Fruit fly (Drosophila melanogaster) whole organism, prepupa: Measurements from ENCODE around the gene CG33795.
A peak's percentile ranks its signal among the peaks of the same experiment; 100 is the strongest.

Experiments
- CG10631 ChIP-seq: fragments of 200-800 bp; sonication (Bioruptor generic); optimal IDR thresholded peaks from 2 replicates; lab custom pipeline; 2016; ENCODE audit warnings: missing biosample characterization, missing genetic modification characterization
- CG10669 ChIP-seq: fragments of 200-800 bp; sonication (Bioruptor generic); optimal IDR thresholded peaks from 3 replicates; lab custom pipeline; 2018; ENCODE audit warnings: missing biosample characterization, mild to moderate bottlenecking, missing genetic modification characterization, moderate library complexity
- CG11902 ChIP-seq: fragments of 200-800 bp; sonication (Bioruptor generic); optimal IDR thresholded peaks from 3 replicates; lab custom pipeline; 2016; ENCODE audit warnings: missing biosample characterization, missing genetic modification characterization
- CG15336 ChIP-seq: fragments of 200-800 bp; sonication (Bioruptor generic); IDR thresholded peaks from 2 replicates; pipeline ENCODE4 v1.3.6; 2022; ENCODE audit warnings: missing biosample characterization, missing genetic modification characterization
- CG1621 ChIP-seq: fragments of 200-800 bp; sonication (Bioruptor generic); optimal IDR thresholded peaks from 3 replicates; lab custom pipeline; 2018; ENCODE audit warnings: missing biosample characterization, mild to moderate bottlenecking, missing genetic modification characterization
- CG16779 ChIP-seq: fragments of 200-800 bp; sonication (Bioruptor generic); optimal IDR thresholded peaks from 3 replicates; lab custom pipeline; 2017; ENCODE audit warnings: missing biosample characterization, mild to moderate bottlenecking, missing genetic modification characterization
- CG3032 ChIP-seq: fragments of 200-800 bp; optimal IDR thresholded peaks from 2 replicates; lab custom pipeline; 2019; ENCODE audit warnings: missing biosample characterization, mild to moderate bottlenecking, missing genetic modification characterization, moderate library complexity
- CG6163 ChIP-seq: fragments of 200-800 bp; sonication (Bioruptor generic); IDR thresholded peaks from 3 replicates; pipeline ENCODE4 v1.3.6; 2022; ENCODE audit warnings: missing biosample characterization, missing genetic modification characterization
- CG6808 ChIP-seq: fragments of 200-800 bp; sonication (Bioruptor generic); optimal IDR thresholded peaks from 3 replicates; lab custom pipeline; 2017; ENCODE audit warnings: missing biosample characterization, missing genetic modification characterization, mild to moderate bottlenecking, moderate library complexity, missing genetic modification reagents
- CG6854 ChIP-seq: fragments of 200-800 bp; sonication (Bioruptor generic); optimal IDR thresholded peaks from 2 replicates; lab custom pipeline; 2017; ENCODE audit warnings: missing biosample characterization, mild to moderate bottlenecking, missing genetic modification characterization
- CG8319 ChIP-seq: fragments of 200-800 bp; sonication (Bioruptor generic); optimal IDR thresholded peaks from 3 replicates; lab custom pipeline; 2016; ENCODE audit warnings: missing biosample characterization, missing genetic modification characterization
- CG9139 ChIP-seq: fragments of 200-800 bp; sonication (Bioruptor generic); optimal IDR thresholded peaks from 3 replicates; lab custom pipeline; 2017; ENCODE audit warnings: missing biosample characterization, mild to moderate bottlenecking, missing genetic modification characterization
- Eip75B ChIP-seq: fragments of 200-800 bp; sonication (Bioruptor generic); optimal IDR thresholded peaks from 3 replicates; lab custom pipeline; 2016; ENCODE audit warnings: missing biosample characterization, missing genetic modification characterization
- Eip78C ChIP-seq: fragments of 200-800 bp; sonication (Bioruptor generic); peaks from one replicate; lab custom pipeline; 2016; ENCODE audit warnings: missing biosample characterization, missing genetic modification characterization
- Ets21C ChIP-seq: fragments of 200-800 bp; sonication (Bioruptor generic); optimal IDR thresholded peaks from 3 replicates; lab custom pipeline; 2016; ENCODE audit warnings: missing biosample characterization, missing genetic modification characterization
- Gug ChIP-seq: fragments of 200-800 bp; sonication (Bioruptor generic); IDR thresholded peaks from 2 replicates; pipeline ENCODE4 v1.3.6; 2022; ENCODE audit warnings: missing biosample characterization, missing genetic modification characterization
- Hr4 ChIP-seq: fragments of 200-800 bp; sonication (Bioruptor generic); optimal IDR thresholded peaks from 3 replicates; lab custom pipeline; 2016; ENCODE audit warnings: missing biosample characterization, missing genetic modification characterization
- Lpt ChIP-seq: fragments of 200-800 bp; sonication (Bioruptor generic); optimal IDR thresholded peaks from 3 replicates; lab custom pipeline; 2016; ENCODE audit warnings: missing biosample characterization, missing genetic modification characterization
- Met ChIP-seq: fragments of 200-800 bp; sonication (Bioruptor generic); optimal IDR thresholded peaks from 3 replicates; lab custom pipeline; 2016; ENCODE audit warnings: missing biosample characterization, missing genetic modification characterization
- OdsH ChIP-seq: fragments of 200-800 bp; sonication (Bioruptor generic); optimal IDR thresholded peaks from 3 replicates; lab custom pipeline; 2016; ENCODE audit warnings: missing biosample characterization, missing genetic modification characterization
- Sox102F ChIP-seq: fragments of 200-800 bp; sonication (Bioruptor generic); optimal IDR thresholded peaks from 2 replicates; lab custom pipeline; 2016; ENCODE audit warnings: missing biosample characterization, mild to moderate bottlenecking, missing genetic modification characterization
- Sox15 ChIP-seq: fragments of 200-800 bp; sonication (Bioruptor generic); optimal IDR thresholded peaks from 3 replicates; lab custom pipeline; 2016; ENCODE audit warnings: missing biosample characterization, missing genetic modification characterization
- achi ChIP-seq: fragments of 200-800 bp; sonication (Bioruptor generic); optimal IDR thresholded peaks from 3 replicates; lab custom pipeline; 2016; ENCODE audit warnings: missing biosample characterization, missing genetic modification characterization
- acj6 ChIP-seq: fragments of 200-800 bp; sonication (Bioruptor generic); optimal IDR thresholded peaks from 3 replicates; lab custom pipeline; 2016; ENCODE audit warnings: missing biosample characterization, missing genetic modification characterization
- cyc ChIP-seq: fragments of 200-800 bp; sonication (Bioruptor generic); optimal IDR thresholded peaks from 3 replicates; lab custom pipeline; 2016; ENCODE audit warnings: missing biosample characterization, missing genetic modification characterization
- dac ChIP-seq: fragments of 200-800 bp; sonication (Bioruptor generic); optimal IDR thresholded peaks from 2 replicates; lab custom pipeline; 2017; ENCODE audit warnings: missing biosample characterization, mild to moderate bottlenecking, missing genetic modification characterization
- dsx ChIP-seq: fragments of 200-800 bp; optimal IDR thresholded peaks from 3 replicates; lab custom pipeline; 2019; ENCODE audit warnings: missing biosample characterization, mild to moderate bottlenecking, missing genetic modification characterization, moderate library complexity; ENCODE audit not compliant: poor library complexity, severe bottlenecking
- eg ChIP-seq: fragments of 200-800 bp; sonication (Bioruptor generic); IDR thresholded peaks from 3 replicates; pipeline ENCODE4 v1.3.6; 2022; ENCODE audit warnings: missing biosample characterization, missing genetic modification characterization
- fkh ChIP-seq: fragments of 200-800 bp; sonication (Bioruptor generic); optimal IDR thresholded peaks from 3 replicates; lab custom pipeline; 2017; ENCODE audit warnings: missing biosample characterization, mild to moderate bottlenecking, missing genetic modification characterization, moderate library complexity
- net ChIP-seq: fragments of 200-800 bp; sonication (Bioruptor generic); optimal IDR thresholded peaks from 3 replicates; lab custom pipeline; 2016; ENCODE audit warnings: missing biosample characterization, missing genetic modification characterization
- salr ChIP-seq, 2 experiments: fragments of 200-800 bp; sonication (Bioruptor generic); optimal IDR thresholded peaks; 3 replicates each; lab custom pipeline; 2016 to 2018; ENCODE audit warnings: missing biosample characterization in 2 of 2, missing genetic modification characterization in 2 of 2, mild to moderate bottlenecking in 1 of 2
- spab ChIP-seq: fragments of 200-800 bp; sonication (Bioruptor generic); optimal IDR thresholded peaks from 2 replicates; lab custom pipeline; 2017; ENCODE audit warnings: missing biosample characterization, mild to moderate bottlenecking, missing genetic modification characterization, missing genetic modification reagents
- ss ChIP-seq, 2 experiments: fragments of 200-800 bp; sonication (Bioruptor generic); optimal IDR thresholded peaks; 2 replicates in 1 of 2; 3 replicates in 1 of 2; lab custom pipeline; 2017 to 2018; ENCODE audit warnings: mild to moderate bottlenecking in 2 of 2, missing biosample characterization in 2 of 2, missing genetic modification characterization in 2 of 2, moderate library complexity in 1 of 2
- svp ChIP-seq: fragments of 200-800 bp; sonication (Bioruptor generic); peaks from one replicate; lab custom pipeline; 2016; ENCODE audit warnings: missing biosample characterization, missing genetic modification characterization
- vri ChIP-seq: fragments of 200-800 bp; sonication (Bioruptor generic); optimal IDR thresholded peaks from 3 replicates; lab custom pipeline; 2016; ENCODE audit warnings: missing biosample characterization, mild to moderate bottlenecking, missing genetic modification characterization

The CG33795 gene

dm6 chr3L:16202550-16202949, 31.4 kb upstream of the CG33795 start (continued):
- TF ChIP-seq CG11902 (GFP tag; lab: Kevin White, UChicago): peak; percentile 0
- no peak for TF ChIP-seq eg (GFP tag; lab: Robert Waterston, UW)
- peak; percentile 28 for TF ChIP-seq OdsH (GFP tag; lab: Kevin White, UChicago)
- TF ChIP-seq Sox102F (GFP tag; lab: Kevin White, UChicago): peak; percentile 56
- TF ChIP-seq vri: peak; percentile 83
- TF ChIP-seq Sox15 (GFP tag; lab: Kevin White, UChicago): peak; percentile 10
- TF ChIP-seq dsx (GFP tag; lab: Kevin White, UChicago): no peak
- peak; percentile 55 for TF ChIP-seq CG3032 (tag; lab: Kevin White, UChicago)
- TF ChIP-seq salr (GFP tag; optimal IDR thresholded peaks at IDR 0.05; lab: Kevin White, UChicago): no peak
- peak; percentile 32 for TF ChIP-seq CG8319 (GFP tag; lab: Kevin White, UChicago)
- TF ChIP-seq CG15336 (GFP tag; lab: Robert Waterston, UW): 0 out of 2 replicates have a peak, but pooled peaks have one; percentile 35
- peak; percentile 12 to 40 for TF ChIP-seq ss (GFP tag; optimal IDR thresholded peaks at IDR 0.05; lab: Kevin White, UChicago)
- TF ChIP-seq Eip75B: peak; percentile 54

dm6 chr3L:16201028-16201427, 29.8 kb upstream of the CG33795 start, which contains the start of gene dls:
TSS of gene dls (plus strand) at chr3L:16201328.
- TF ChIP-seq fkh (GFP tag; lab: Kevin White, UChicago) (no peak), CG6854 (GFP tag; lab: Kevin White, UChicago) (no peak), Ets21C (no peak), Met (GFP tag; lab: Kevin White, UChicago) (no peak), CG10631 (no peak), CG6808 (GFP tag; lab: Kevin White, UChicago) (no peak)
- TF ChIP-seq, all 60 proteins: peak for 0

dm6 chr3L:16199929-16200328, 28.7 kb upstream of the CG33795 start, which contains the start of gene CG33689:
TSS of gene CG33689 (plus strand) at chr3L:16200229.
- TF ChIP-seq svp (GFP tag; lab: Kevin White, UChicago) (peak; percentile 19), Lpt (no peak), CG16779 (tag; lab: Kevin White, UChicago) (no peak), CG6854 (GFP tag; lab: Kevin White, UChicago) (no peak)
- TF ChIP-seq, all 60 proteins: peak for 1

- TF ChIP-seq eg (GFP tag; lab: Robert Waterston, UW) (no peak), fkh (GFP tag; lab: Kevin White, UChicago) (no peak), net (GFP tag; lab: Kevin White, UChicago) (no peak), CG9139 (GFP tag; lab: Kevin White, UChicago) (no peak), acj6 (GFP tag; lab: Kevin White, UChicago) (no peak), Lpt (no peak), Hr4 (GFP tag; lab: Kevin White, UChicago) (no peak), Eip75B (no peak), Gug (GFP tag; lab: Robert Waterston, UW) (no peak)
Measured at dm6 chr3L:16198920-16199319, 27.7 kb upstream of the CG33795 start, which contains the start of gene CG33688. TSS of gene CG33688 (plus strand) at chr3L:16199220.

- TF ChIP-seq CG1621: no peak
- TF ChIP-seq svp (GFP tag; lab: Kevin White, UChicago): peak; percentile 56
- peak; percentile 59 for TF ChIP-seq Eip78C (GFP tag; lab: Kevin White, UChicago)
Measured at dm6 chr3L:16197450-16197918, 26.3 kb upstream of the CG33795 start, which contains the start of gene CG33687. TSS of gene CG33687 (plus strand) at chr3L:16197868.

dm6 chr3L:16196588-16197183, 25.5 kb upstream of the CG33795 start:
- TF ChIP-seq cyc (GFP tag; lab: Kevin White, UChicago) (no peak), Eip75B (peak; percentile 14), fkh (GFP tag; lab: Kevin White, UChicago) (no peak), spab (GFP tag; lab: Kevin White, UChicago) (no peak), CG6163 (GFP tag; lab: Robert Waterston, UW) (0 out of 3 replicates have a peak, but pooled peaks have one; percentile 41), Eip78C (GFP tag; lab: Kevin White, UChicago) (peak; percentile 76), CG6854 (GFP tag; lab: Kevin White, UChicago) (peak; percentile 35), achi (GFP tag; lab: Kevin White, UChicago) (no peak), vri (peak; percentile 47), dac (no peak), dsx (GFP tag; lab: Kevin White, UChicago) (peak; percentile 83), svp (GFP tag; lab: Kevin White, UChicago) (peak; percentile 73), CG10669 (GFP tag; lab: Kevin White, UChicago) (peak; percentile 10), CG9139 (GFP tag; lab: Kevin White, UChicago) (peak; percentile 32), ss (GFP tag; optimal IDR thresholded peaks at IDR 0.05; lab: Kevin White, UChicago) (peak; percentile 39 to 91), CG1621 (peak; percentile 56), net (GFP tag; lab: Kevin White, UChicago) (peak; percentile 23)
